Worm (Caenorhabditis elegans): Measurements from ENCODE around the gene F25H9.6.

DNA sequence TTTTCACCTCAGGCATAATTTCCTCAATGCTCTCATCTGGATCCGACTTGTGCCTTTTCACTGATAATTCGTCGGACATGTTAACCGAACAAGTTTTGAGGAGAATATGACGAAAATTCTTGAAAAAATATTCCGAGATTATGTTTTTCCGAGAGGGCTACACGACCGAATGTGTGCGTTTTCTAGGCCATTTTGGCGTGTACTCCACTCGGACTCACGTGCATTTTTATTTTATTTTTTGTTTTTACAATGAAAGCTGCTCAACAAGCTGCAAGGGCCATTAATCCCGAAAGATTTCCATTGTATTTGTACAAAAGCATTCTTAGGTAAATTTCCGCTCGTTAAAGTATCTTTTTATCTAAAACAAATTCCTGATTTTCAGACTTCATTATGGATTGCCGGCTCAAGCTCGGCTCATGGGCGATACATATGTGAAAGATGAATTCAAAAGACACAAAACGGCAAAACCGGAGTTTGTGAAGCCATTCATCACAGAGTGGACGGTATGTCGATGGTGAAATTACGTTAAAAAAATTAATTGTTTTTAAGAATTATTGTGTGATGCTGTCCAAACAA is at the start of gene F25H9.6, which contains the start of gene F25H9.7:
- TF ChIP-seq cey-2 (tag; optimal IDR thresholded peaks at IDR 0.05; ENCODE audit: borderline replicate concordance, insufficient read depth) (no peak), lin-13 (GFP tag; optimal IDR thresholded peaks at IDR 0.05) (peak; percentile 66), dmd-8 (GFP tag; IDR thresholded peaks at IDR 0.05) (0 out of 2 replicates have a peak, but pooled peaks have one; percentile 12), R02D3.7 (tag; optimal IDR thresholded peaks at IDR 0.05) (no peak), ZK546.5 (tag; optimal IDR thresholded peaks at IDR 0.05) (no peak), tag-97 (GFP tag; IDR thresholded peaks at IDR 0.05) (peak; percentile 90; the same call in 1 of the 2 replicates), unc-39 (tag; optimal IDR thresholded peaks at IDR 0.05) (no peak), pha-4 (GFP tag; IDR thresholded peaks at IDR 0.05) (peak; percentile 36; the same call in 1 of the 2 replicates), pha-4 (tag; optimal IDR thresholded peaks at IDR 0.05) (no peak), T20F7.1 (GFP tag; optimal IDR thresholded peaks at IDR 0.05) (peak; percentile 78)
